Worm (Caenorhabditis elegans) whole organism, L1 larva: ENCODE data around the gene F18A1.1.

Experiments
- Y116A8C.19 ChIP-seq: sonication (generic microtip); optimal IDR thresholded peaks from 2 replicates; lab custom pipeline; 2016; ENCODE audit warnings: missing compliant biosample characterization, missing genetic modification characterization, borderline replicate concordance
- dpl-1 ChIP-seq, 3 experiments: fragments of 150-350 bp in 2 of 3; sonication (generic microtip) in 1 of 3; optimal IDR thresholded peaks; 2 replicates each; lab custom pipeline; 2014 to 2017; ENCODE audit warnings: missing biosample characterization in 3 of 3, missing genetic modification characterization in 3 of 3, missing genetic modification reagents in 3 of 3
- elt-2 ChIP-seq: sonication (generic microtip); optimal IDR thresholded peaks from 2 replicates; lab custom pipeline; 2016; ENCODE audit warnings: missing genetic modification characterization, mild to moderate bottlenecking, inconsistent platforms, missing compliant biosample characterization, missing genetic modification reagents
- elt-3 ChIP-seq, 6 experiments: fragments of 150-350 bp in 1 of 6; sonication (generic microtip); optimal IDR thresholded peaks; 2 replicates each; lab custom pipeline; 2017 to 2018; ENCODE audit warnings: missing biosample characterization in 6 of 6, missing genetic modification characterization in 6 of 6, inconsistent platforms in 1 of 6
- lin-15B ChIP-seq: fragments of 150-350 bp; sonication (generic microtip); optimal IDR thresholded peaks from 3 replicates; lab custom pipeline; 2014; ENCODE audit warnings: missing biosample characterization, missing genetic modification characterization
- nhr-77 ChIP-seq: fragments of 150-350 bp; optimal IDR thresholded peaks from 2 replicates; lab custom pipeline; 2014; ENCODE audit warnings: missing biosample characterization, missing genetic modification characterization

DNA sequence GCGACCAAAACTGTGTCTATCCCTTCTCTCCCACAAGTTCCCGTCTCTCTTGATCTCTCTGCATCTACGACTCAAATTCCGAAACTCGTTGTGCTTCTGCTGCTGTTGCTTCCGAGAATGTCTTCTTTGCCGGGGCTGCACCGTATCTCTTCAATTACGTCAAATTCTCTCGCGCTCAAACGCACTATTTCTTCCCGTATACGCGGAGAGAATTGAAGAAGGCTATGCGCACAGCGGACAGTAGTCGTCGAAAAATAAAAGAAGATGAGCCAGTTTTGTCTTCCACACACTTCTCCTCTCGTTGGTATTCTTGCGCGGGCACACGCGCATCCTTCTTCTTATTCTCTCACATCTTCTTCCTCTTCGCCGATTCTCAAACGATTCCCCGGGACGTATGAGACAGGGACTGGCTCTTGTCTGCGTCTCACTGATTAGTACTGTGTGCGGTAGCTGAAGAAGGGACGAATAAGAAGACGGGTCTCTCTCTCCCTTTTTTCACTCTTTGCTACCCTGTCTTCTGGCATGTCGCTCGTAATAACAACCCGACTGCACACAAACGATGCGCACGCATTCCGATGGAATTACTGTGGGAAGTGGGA lies 8.3 kb upstream of the F18A1.1 start:
- TF ChIP-seq elt-3 (tag; optimal IDR thresholded peaks at IDR 0.05; lab: Kevin White, UChicago) = peak in 4 of 6 experiments; percentile 5 to 25 (median 9)
- TF ChIP-seq nhr-77 (tag; lab: Kevin White, UChicago) = no peak
- TF ChIP-seq dpl-1 (GFP tag; optimal IDR thresholded peaks at IDR 0.05; lab: Kevin White, UChicago) = no peak
- TF ChIP-seq elt-2 (tag; lab: Kevin White, UChicago) = no peak
- TF ChIP-seq lin-15B (tag; lab: Kevin White, UChicago) = no peak
- TF ChIP-seq Y116A8C.19 = no peak
